Worm (Caenorhabditis elegans) whole organism, late embryonic: ENCODE data around the gene cdc-25.4.

Source experiments
- K02D7.2 ChIP-seq: sonication (generic microtip); optimal IDR thresholded peaks from 2 replicates; lab custom pipeline; 2017; ENCODE audit warnings: mild to moderate bottlenecking, missing genetic modification characterization, missing compliant biosample characterization
- T23F11.4 ChIP-seq: fragments of 200-800 bp; sonication (Bioruptor generic); optimal IDR thresholded peaks from 2 replicates; lab custom pipeline; 2018; ENCODE audit warnings: mild to moderate bottlenecking, missing genetic modification characterization, missing compliant biosample characterization
- ceh-24 ChIP-seq: sonication (generic microtip); optimal IDR thresholded peaks from 2 replicates; lab custom pipeline; 2016; ENCODE audit warnings: mild to moderate bottlenecking, missing genetic modification characterization, missing compliant biosample characterization
- ceh-31 ChIP-seq: sonication (generic microtip); optimal IDR thresholded peaks from 2 replicates; lab custom pipeline; 2016; ENCODE audit warnings: missing genetic modification characterization, missing compliant biosample characterization
- ets-4 ChIP-seq: sonication (generic microtip); optimal IDR thresholded peaks from 2 replicates; lab custom pipeline; 2016; ENCODE audit warnings: missing genetic modification characterization, missing compliant biosample characterization
- fkh-10 ChIP-seq: fragments of 150-350 bp; optimal IDR thresholded peaks from 2 replicates; lab custom pipeline; 2014; ENCODE audit warnings: missing biosample characterization, missing genetic modification reagents, missing genetic modification characterization
- lin-11 ChIP-seq: fragments of 200-800 bp; sonication (Bioruptor generic); optimal IDR thresholded peaks from 2 replicates; lab custom pipeline; 2018; ENCODE audit warnings: mild to moderate bottlenecking, missing genetic modification characterization, missing compliant biosample characterization
- ref-2 ChIP-seq: sonication (generic microtip); optimal IDR thresholded peaks from 2 replicates; lab custom pipeline; 2016; ENCODE audit warnings: missing genetic modification characterization, missing compliant biosample characterization
- rnt-1 ChIP-seq: sonication (generic microtip); optimal IDR thresholded peaks from 2 replicates; lab custom pipeline; 2016; ENCODE audit warnings: missing genetic modification characterization, missing compliant biosample characterization
- tbx-2 ChIP-seq: sonication (generic microtip); optimal IDR thresholded peaks from 2 replicates; lab custom pipeline; 2016; ENCODE audit warnings: missing genetic modification characterization, missing compliant biosample characterization
- unc-55 ChIP-seq: sonication (generic microtip); optimal IDR thresholded peaks from 2 replicates; lab custom pipeline; 2017; ENCODE audit warnings: missing biosample characterization, missing genetic modification reagents, missing genetic modification characterization

DNA sequence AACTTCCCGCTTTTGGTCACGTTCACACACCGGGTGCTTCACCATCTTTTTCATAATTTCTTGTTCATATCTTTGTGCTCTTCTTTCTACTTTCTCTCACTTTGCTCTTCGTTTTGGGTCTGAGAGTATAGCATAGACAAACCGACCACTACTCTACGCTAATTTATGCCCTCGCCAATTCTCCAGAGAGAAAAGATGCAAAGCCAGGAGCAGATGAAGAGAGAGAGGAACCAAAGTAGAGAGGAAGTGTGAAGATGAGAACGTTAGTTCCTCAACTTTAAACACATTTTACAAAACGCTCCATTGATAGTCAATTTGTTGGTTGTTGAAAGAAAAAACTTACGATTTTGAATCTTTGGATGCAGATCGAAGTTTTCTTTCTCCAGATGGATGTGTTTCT is 21.5 kb downstream of the cdc-25.4 start:
- TF ChIP-seq ceh-24 (no peak), fkh-10 (GFP tag; lab: Kevin White, UChicago) (no peak), T23F11.4 (GFP tag; lab: Kevin White, UChicago) (no peak), tbx-2 (no peak), ref-2 (no peak), rnt-1 (tag; lab: Kevin White, UChicago) (no peak), ets-4 (tag; lab: Kevin White, UChicago) (no peak), unc-55 (GFP tag; lab: Kevin White, UChicago) (no peak), K02D7.2 (tag; lab: Kevin White, UChicago) (no peak), lin-11 (no peak), ceh-31 (tag; lab: Kevin White, UChicago) (no peak)
